Worm (Caenorhabditis elegans): ENCODE measurements around the gene F49F1.9.

Gene F49F1.9

ce11 chrIV:4140265-4140664 is 2.9 kb upstream of the F49F1.9 start, which contains the start of gene F49F1.18:
Gene F49F1.18 (minus strand): TSS chrIV:4140365.
- TF ChIP-seq F10B5.3 (tag; optimal IDR thresholded peaks at IDR 0.05) (no peak), nhr-77 (tag; optimal IDR thresholded peaks at IDR 0.05) (no peak), sdz-12 (GFP tag; optimal IDR thresholded peaks at IDR 0.05) (no peak), daf-8 (GFP tag; IDR thresholded peaks at IDR 0.05) (no peak), ztf-7 (tag; optimal IDR thresholded peaks at IDR 0.05) (no peak), skn-1 (tag; optimal IDR thresholded peaks at IDR 0.05) (no peak), nhr-102 (tag; optimal IDR thresholded peaks at IDR 0.05) (no peak), zfp-3 (GFP tag; conservative IDR thresholded peaks at IDR 0.05) (no peak), nhr-25 (tag; optimal IDR thresholded peaks at IDR 0.05; ENCODE audit: borderline replicate concordance, insufficient read depth) (no peak), D1046.2 (GFP tag; IDR thresholded peaks at IDR 0.05) (no peak), nhr-11 (tag; optimal IDR thresholded peaks at IDR 0.05) (no peak), dpl-1 (GFP tag; optimal IDR thresholded peaks at IDR 0.05) (no peak), F49E8.2 (tag; optimal IDR thresholded peaks at IDR 0.05; ENCODE audit: borderline replicate concordance) (no peak), F44E2.7 (GFP tag; IDR thresholded peaks at IDR 0.05) (no peak), tag-97 (GFP tag; IDR thresholded peaks at IDR 0.05) (no peak), mes-2 (tag; optimal IDR thresholded peaks at IDR 0.05; ENCODE audit: poor library complexity, severe bottlenecking) (no peak)

ce11 chrIV:4139022-4139421 is 1.6 kb upstream of the F49F1.9 start, which contains the start of gene F49F1.10:
Gene F49F1.10 (minus strand): TSS chrIV:4139122.
- TF ChIP-seq vab-7 (GFP tag; IDR thresholded peaks at IDR 0.05) (no peak), zfp-3 (GFP tag; conservative IDR thresholded peaks at IDR 0.05) (no peak), zip-11 (GFP tag; IDR thresholded peaks at IDR 0.05) (no peak), mxl-2 (GFP tag; conservative IDR thresholded peaks at IDR 0.05) (no peak), ztf-7 (tag; optimal IDR thresholded peaks at IDR 0.05) (no peak), hlh-30 (tag; optimal IDR thresholded peaks at IDR 0.05; ENCODE audit: insufficient read depth) (no peak), egl-27 (tag; optimal IDR thresholded peaks at IDR 0.05) (no peak)

- no peak for TF ChIP-seq unc-62 (GFP tag; optimal IDR thresholded peaks at IDR 0.05 in 1 of 2)
- TF ChIP-seq unc-62 (tag; optimal IDR thresholded peaks at IDR 0.05) = no peak
- no peak for TF ChIP-seq daf-8 (GFP tag; IDR thresholded peaks at IDR 0.05)
- TF ChIP-seq set-16 (GFP tag; IDR thresholded peaks at IDR 0.05) = no peak
- TF ChIP-seq ceh-44 (GFP tag; IDR thresholded peaks at IDR 0.05) = no peak
- no peak for TF ChIP-seq hlh-11 (tag; optimal IDR thresholded peaks at IDR 0.05)
- no peak for TF ChIP-seq daf-12 (tag; optimal IDR thresholded peaks at IDR 0.05)
- no peak for TF ChIP-seq ZK337.2 (GFP tag; IDR thresholded peaks at IDR 0.05)
- TF ChIP-seq ceh-82 (tag; optimal IDR thresholded peaks at IDR 0.05) = no peak
- no peak for TF ChIP-seq Y48G9A.11 (GFP tag; IDR thresholded peaks at IDR 0.05)
- no peak for TF ChIP-seq R02D3.7 (tag; optimal IDR thresholded peaks at IDR 0.05)
- TF ChIP-seq dve-1 (tag; optimal IDR thresholded peaks at IDR 0.05; ENCODE audit: insufficient read depth) = no peak
Measured at ce11 chrIV:4135744-4136143, 1.6 kb downstream of the F49F1.9 start, which contains the start of gene F49F1.17. Gene F49F1.17 (minus strand): TSS chrIV:4135844.

- peak; percentile 30; the same call in 1 of the 2 replicates for TF ChIP-seq dmd-6 (GFP tag; IDR thresholded peaks at IDR 0.05)
Measured at ce11 chrIV:4125657-4126056, 11.7 kb downstream of the F49F1.9 start, which contains the start of gene F49F1.7. Gene F49F1.7 (minus strand): TSS chrIV:4125757.

- TF ChIP-seq zip-2 (tag; optimal IDR thresholded peaks at IDR 0.05) (no peak), dve-1 (tag; optimal IDR thresholded peaks at IDR 0.05; ENCODE audit: insufficient read depth) (no peak), madf-9 (GFP tag; conservative IDR thresholded peaks at IDR 0.05) (no peak), attf-4 (tag; optimal IDR thresholded peaks at IDR 0.05) (no peak), lir-3 (tag; optimal IDR thresholded peaks at IDR 0.05) (no peak), ztf-7 (tag; optimal IDR thresholded peaks at IDR 0.05) (no peak), zfp-3 (GFP tag; conservative IDR thresholded peaks at IDR 0.05) (no peak), ZK337.2 (GFP tag; IDR thresholded peaks at IDR 0.05) (no peak), tra-1 (GFP tag; IDR thresholded peaks at IDR 0.05) (no peak), nhr-11 (tag; optimal IDR thresholded peaks at IDR 0.05) (no peak), daf-16 (GFP tag; optimal IDR thresholded peaks at IDR 0.05) (no peak), daf-16 (tag; optimal IDR thresholded peaks at IDR 0.05) (peak; percentile 42), ceh-62 (tag; optimal IDR thresholded peaks at IDR 0.05) (no peak), unc-62 (GFP tag; optimal IDR thresholded peaks at IDR 0.05 in 1 of 2) (peak in 1 of 2 experiments; percentile 8), unc-62 (tag; optimal IDR thresholded peaks at IDR 0.05) (no peak), Y105C5A.15 (GFP tag; IDR thresholded peaks at IDR 0.05) (no peak), zfp-2 (tag; optimal IDR thresholded peaks at IDR 0.05) (no peak), ZK546.5 (tag; optimal IDR thresholded peaks at IDR 0.05) (no peak), spr-3 (GFP tag; optimal IDR thresholded peaks at IDR 0.05) (no peak)
Measured at ce11 chrIV:4123083-4123482, 14.3 kb downstream of the F49F1.9 start, which contains the start of gene mul-1. Gene mul-1 (minus strand): TSS chrIV:4123166.

Data from whole organism, L4 larva.